Fruit fly (Drosophila melanogaster) whole organism, pupa: ENCODE measurements around the gene ND-B22.

ENCODE experiments used
- CG10348 ChIP-seq: fragments of 200-800 bp; sonication (Bioruptor generic); IDR thresholded peaks from 2 replicates; pipeline ENCODE4 v1.3.6; 2022; ENCODE audit warnings: missing biosample characterization, missing genetic modification characterization
- CG12605 ChIP-seq: fragments of 200-800 bp; sonication (Bioruptor generic); IDR thresholded peaks from 2 replicates; pipeline ENCODE4 v1.3.6; 2022; ENCODE audit warnings: missing biosample characterization, missing genetic modification characterization
- CG13204 ChIP-seq: fragments of 200-800 bp; sonication (Bioruptor generic); optimal IDR thresholded peaks from 2 replicates; lab custom pipeline; 2018; ENCODE audit warnings: missing biosample characterization, mild to moderate bottlenecking, missing genetic modification characterization, moderate library complexity
- CG14655 ChIP-seq: fragments of 200-800 bp; sonication (Bioruptor generic); optimal IDR thresholded peaks from 3 replicates; lab custom pipeline; 2017; ENCODE audit warnings: mild to moderate bottlenecking, missing biosample characterization, missing genetic modification reagents, missing genetic modification characterization
- CG15710 ChIP-seq: fragments of 200-800 bp; sonication (Bioruptor generic); optimal IDR thresholded peaks from 2 replicates; lab custom pipeline; 2018; ENCODE audit warnings: missing biosample characterization, mild to moderate bottlenecking, missing genetic modification characterization, moderate library complexity
- CG17806 ChIP-seq: fragments of 200-800 bp; sonication (Bioruptor generic); optimal IDR thresholded peaks from 2 replicates; lab custom pipeline; 2018; ENCODE audit warnings: missing biosample characterization, mild to moderate bottlenecking, missing genetic modification characterization, moderate library complexity
- CG32121 ChIP-seq: fragments of 200-800 bp; sonication (Bioruptor generic); IDR thresholded peaks from 2 replicates; pipeline ENCODE4 v1.3.6; 2022; ENCODE audit warnings: missing biosample characterization, missing genetic modification characterization
- CG34367 ChIP-seq: fragments of 200-800 bp; sonication (Bioruptor generic); optimal IDR thresholded peaks from 2 replicates; lab custom pipeline; 2018; ENCODE audit warnings: missing biosample characterization, mild to moderate bottlenecking, missing genetic modification characterization
- CG4496 ChIP-seq: fragments of 200-800 bp; sonication (Bioruptor generic); IDR thresholded peaks from 3 replicates; pipeline ENCODE4 v1.3.6; 2022; ENCODE audit warnings: missing biosample characterization, missing genetic modification characterization
- CG8159 ChIP-seq: fragments of 200-800 bp; sonication (Bioruptor generic); optimal IDR thresholded peaks from 3 replicates; lab custom pipeline; 2018; ENCODE audit warnings: missing biosample characterization, mild to moderate bottlenecking, missing genetic modification characterization, moderate library complexity
- CG8301 ChIP-seq: fragments of 200-800 bp; sonication (Bioruptor generic); optimal IDR thresholded peaks from 2 replicates; lab custom pipeline; 2018; ENCODE audit warnings: missing biosample characterization, mild to moderate bottlenecking, missing genetic modification characterization
- CG9948 ChIP-seq: fragments of 200-800 bp; sonication (Bioruptor generic); optimal IDR thresholded peaks from 2 replicates; lab custom pipeline; 2018; ENCODE audit warnings: missing biosample characterization, mild to moderate bottlenecking, missing genetic modification characterization, moderate library complexity
- D1 ChIP-seq: fragments of 200-800 bp; sonication (Bioruptor generic); optimal IDR thresholded peaks from 2 replicates; lab custom pipeline; 2018; ENCODE audit warnings: missing biosample characterization, mild to moderate bottlenecking, missing genetic modification characterization, moderate library complexity
- EcR ChIP-seq: fragments of 200-800 bp; sonication (Bioruptor generic); optimal IDR thresholded peaks from 3 replicates; lab custom pipeline; 2019; ENCODE audit warnings: missing biosample characterization, missing genetic modification characterization, mild to moderate bottlenecking, moderate library complexity, missing genetic modification reagents
- Ets98B ChIP-seq: fragments of 200-800 bp; sonication (Bioruptor generic); IDR thresholded peaks from 2 replicates; pipeline ENCODE4 v1.3.6; 2022; ENCODE audit warnings: missing biosample characterization, missing genetic modification characterization
- Pif1A ChIP-seq: fragments of 200-800 bp; sonication (Bioruptor generic); optimal IDR thresholded peaks from 3 replicates; lab custom pipeline; 2016; ENCODE audit warnings: missing biosample characterization, missing genetic modification characterization
- Pif1B ChIP-seq: fragments of 200-800 bp; sonication (Bioruptor generic); optimal IDR thresholded peaks from 3 replicates; lab custom pipeline; 2016; ENCODE audit warnings: missing biosample characterization, missing genetic modification characterization
- Snoo ChIP-seq: fragments of 200-800 bp; sonication (Bioruptor generic); optimal IDR thresholded peaks from 3 replicates; lab custom pipeline; 2017; ENCODE audit warnings: missing biosample characterization, mild to moderate bottlenecking, missing genetic modification characterization, inconsistent platforms
- fd96Ca ChIP-seq: fragments of 200-800 bp; sonication (Bioruptor generic); IDR thresholded peaks from 3 replicates; pipeline ENCODE4 v1.3.6; 2022; ENCODE audit warnings: missing biosample characterization, missing genetic modification characterization
- gl ChIP-seq: fragments of 200-800 bp; sonication (Bioruptor generic); optimal IDR thresholded peaks from 2 replicates; lab custom pipeline; 2018; ENCODE audit warnings: missing biosample characterization, mild to moderate bottlenecking, missing genetic modification characterization
- rn ChIP-seq: fragments of 200-800 bp; sonication (Bioruptor generic); IDR thresholded peaks from 2 replicates; pipeline ENCODE4 v1.3.6; 2022; ENCODE audit warnings: missing biosample characterization, missing genetic modification characterization

ND-B22 gene

dm6 chr2L:13397393-13397792 lies 26.5 kb upstream of the ND-B22 start:
- no peak for TF ChIP-seq CG10348 (GFP tag; lab: Robert Waterston, UW)
- no peak for TF ChIP-seq CG8159 (tag; lab: Kevin White, UChicago)
- no peak for TF ChIP-seq CG12605 (GFP tag; lab: Robert Waterston, UW)
- TF ChIP-seq D1 (tag; lab: Kevin White, UChicago), result no peak
- TF ChIP-seq CG15710 (tag; lab: Kevin White, UChicago), result no peak
- no peak for TF ChIP-seq CG17806
- no peak for TF ChIP-seq CG34367 (tag; lab: Kevin White, UChicago)
- no peak for TF ChIP-seq CG8301 (tag; lab: Kevin White, UChicago)
- no peak for TF ChIP-seq CG14655
- TF ChIP-seq fd96Ca (GFP tag; lab: Robert Waterston, UW), result no peak
- no peak for TF ChIP-seq CG4496
- TF ChIP-seq CG32121, result no peak
- no peak for TF ChIP-seq gl (tag; lab: Kevin White, UChicago)
- TF ChIP-seq Snoo (tag; lab: Kevin White, UChicago), result no peak

- no peak for TF ChIP-seq CG13204
- TF ChIP-seq CG14655, result no peak
- no peak for TF ChIP-seq CG8159 (tag; lab: Kevin White, UChicago)
- TF ChIP-seq CG9948 (tag; lab: Kevin White, UChicago), result no peak
- TF ChIP-seq CG4496, result no peak
- TF ChIP-seq CG15710 (tag; lab: Kevin White, UChicago), result no peak
- no peak for TF ChIP-seq Pif1A (GFP tag; lab: Kevin White, UChicago)
- TF ChIP-seq gl (tag; lab: Kevin White, UChicago), result no peak
- TF ChIP-seq CG10348 (GFP tag; lab: Robert Waterston, UW), result no peak
- no peak for TF ChIP-seq CG8301 (tag; lab: Kevin White, UChicago)
- no peak for TF ChIP-seq CG34367 (tag; lab: Kevin White, UChicago)
- TF ChIP-seq CG17806, result no peak
- TF ChIP-seq CG12605 (GFP tag; lab: Robert Waterston, UW), result no peak
- no peak for TF ChIP-seq EcR (GFP tag; lab: Kevin White, UChicago)
- TF ChIP-seq D1 (tag; lab: Kevin White, UChicago), result no peak
- TF ChIP-seq rn (GFP tag; lab: Robert Waterston, UW), result no peak
Observed at dm6 chr2L:13396084-13396483, 25.2 kb upstream of the ND-B22 start, which contains the start of gene CG16957. CG16957 (minus strand) TSS chr2L:13396184.

DNA sequence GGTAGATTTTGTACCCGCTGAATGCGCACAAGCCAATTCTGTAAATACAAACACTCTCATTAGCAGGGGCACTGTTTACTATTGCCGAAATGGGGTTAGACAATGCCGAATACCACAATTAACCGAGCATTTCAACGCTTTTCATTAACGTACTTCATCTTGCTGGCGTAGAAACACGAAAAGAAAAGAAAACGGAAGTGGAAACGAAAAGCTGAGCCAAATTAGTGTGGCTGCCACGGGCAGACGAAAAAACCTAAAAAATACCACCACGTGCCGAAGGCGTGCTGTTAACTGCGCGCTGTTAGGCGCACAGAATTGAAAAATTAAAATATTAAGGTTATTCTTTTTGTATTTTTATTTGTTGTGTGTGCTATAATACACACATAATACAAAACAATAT lies 24.0 kb upstream of the ND-B22 start, which contains the start of gene RpL24:
TSS of gene RpL24 (minus strand) at position 229 of the 400 bp plus-strand sequence.
- TF ChIP-seq Ets98B (GFP tag; lab: Robert Waterston, UW) (peak; percentile 80), EcR (GFP tag; lab: Kevin White, UChicago) (no peak), Pif1B (GFP tag; lab: Kevin White, UChicago) (peak; percentile 84), CG8159 (tag; lab: Kevin White, UChicago) (peak; percentile 66), CG17806 (peak; percentile 25), D1 (tag; lab: Kevin White, UChicago) (no peak), gl (tag; lab: Kevin White, UChicago) (peak; percentile 80), CG9948 (tag; lab: Kevin White, UChicago) (peak; percentile 8), CG4496 (peak; percentile 92), Pif1A (GFP tag; lab: Kevin White, UChicago) (peak; percentile 89), CG32121 (peak; percentile 62; the same call in 1 of the 2 replicates), rn (GFP tag; lab: Robert Waterston, UW) (peak; percentile 62; the same call in 1 of the 2 replicates), CG15710 (tag; lab: Kevin White, UChicago) (peak; percentile 70), CG34367 (tag; lab: Kevin White, UChicago) (peak; percentile 82), CG12605 (GFP tag; lab: Robert Waterston, UW) (peak; percentile 81), fd96Ca (GFP tag; lab: Robert Waterston, UW) (peak; percentile 63; the same call in 1 of the 3 replicates), Snoo (tag; lab: Kevin White, UChicago) (peak; percentile 95), CG10348 (GFP tag; lab: Robert Waterston, UW) (no peak), CG8301 (tag; lab: Kevin White, UChicago) (peak; percentile 59), CG14655 (no peak), CG13204 (no peak)

DNA sequence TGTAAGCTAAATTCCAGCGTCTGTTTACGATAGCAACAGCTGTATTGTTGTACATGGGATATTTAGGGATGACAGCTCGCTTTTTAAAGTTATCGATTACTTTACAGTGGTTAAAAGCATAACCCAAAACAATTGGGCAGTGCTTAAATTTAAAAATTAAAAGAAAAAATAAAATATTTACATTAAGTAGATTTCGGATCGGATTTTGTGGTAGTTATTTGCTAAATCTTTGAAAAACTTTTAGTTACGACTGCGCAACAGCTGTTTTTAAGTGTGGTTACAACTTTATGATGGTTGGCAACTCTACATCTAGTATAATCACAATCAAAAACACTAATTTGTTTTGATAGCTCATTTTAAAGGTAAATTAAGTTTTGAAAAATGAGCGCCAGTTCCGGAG lies 16.3 kb upstream of the ND-B22 start, which contains the start of the genes Ing5 and CG7099:
TSS of gene Ing5 (minus strand) at position 58 of the 400 bp plus-strand sequence.
TSS of gene CG7099 (plus strand) at position 317 of the 400 bp plus-strand sequence.
- TF ChIP-seq EcR (GFP tag; lab: Kevin White, UChicago) (no peak), CG8301 (tag; lab: Kevin White, UChicago) (peak; percentile 89), CG8159 (tag; lab: Kevin White, UChicago) (peak; percentile 93), Pif1B (GFP tag; lab: Kevin White, UChicago) (peak; percentile 93), Pif1A (GFP tag; lab: Kevin White, UChicago) (no peak), CG12605 (GFP tag; lab: Robert Waterston, UW) (peak; percentile 89), fd96Ca (GFP tag; lab: Robert Waterston, UW) (peak; percentile 93), CG34367 (tag; lab: Kevin White, UChicago) (peak; percentile 88), CG4496 (peak; percentile 96), CG15710 (tag; lab: Kevin White, UChicago) (peak; percentile 93), CG9948 (tag; lab: Kevin White, UChicago) (peak; percentile 92), CG17806 (peak; percentile 94), CG10348 (GFP tag; lab: Robert Waterston, UW) (peak; percentile 63), CG32121 (peak; percentile 93), CG13204 (no peak), D1 (tag; lab: Kevin White, UChicago) (no peak), CG14655 (no peak), rn (GFP tag; lab: Robert Waterston, UW) (peak; percentile 87), gl (tag; lab: Kevin White, UChicago) (peak; percentile 77), Snoo (tag; lab: Kevin White, UChicago) (peak; percentile 95), Ets98B (GFP tag; lab: Robert Waterston, UW) (peak; percentile 93)
- TF ChIP-seq, all 21 proteins: peak for 16
